Worm (Caenorhabditis elegans) whole organism, midembryonic: ENCODE data around the gene rhr-2.

ENCODE experiments used
- cog-1 ChIP-seq: sonication (generic microtip); optimal IDR thresholded peaks from 2 replicates; lab custom pipeline; 2016; ENCODE audit warnings: missing genetic modification characterization, missing compliant biosample characterization
- flt-1 ChIP-seq: fragments of 200-800 bp; sonication (Bioruptor generic); IDR thresholded peaks from 2 replicates; pipeline ENCODE4 v1.3.6; 2022; ENCODE audit warnings: missing genetic modification characterization, missing compliant biosample characterization
- ztf-23 ChIP-seq: fragments of 200-800 bp; sonication (Bioruptor generic); IDR thresholded peaks from 2 replicates; pipeline ENCODE4 v1.3.6; 2022; ENCODE audit warnings: missing genetic modification reagents, missing genetic modification characterization, missing compliant biosample characterization

DNA sequence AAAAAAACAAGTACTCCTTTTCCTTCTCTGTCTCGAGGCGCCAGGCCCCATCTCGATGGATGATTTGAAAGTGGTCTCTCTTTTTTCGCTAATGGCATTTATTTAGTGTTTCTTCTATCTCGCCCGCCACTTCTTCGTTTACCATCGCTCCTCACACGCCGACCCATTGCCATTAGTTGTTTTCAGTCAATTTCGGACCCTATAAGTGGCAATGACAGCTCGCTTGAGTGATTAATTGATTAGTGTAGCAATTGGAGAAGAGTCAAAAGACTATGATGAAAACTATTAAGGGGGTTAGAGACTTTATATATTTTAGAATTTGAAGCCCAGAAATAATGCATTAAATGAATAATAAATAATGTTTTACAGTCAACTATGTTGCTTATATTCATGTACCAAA lies 23.6 kb downstream of the rhr-2 start:
- TF ChIP-seq flt-1 (GFP tag; lab: Robert Waterston, UW) = no peak
- TF ChIP-seq ztf-23 (GFP tag; lab: Robert Waterston, UW) = no peak
- no peak for TF ChIP-seq cog-1 (tag; lab: Kevin White, UChicago)
